Fruit fly (Drosophila melanogaster) whole organism, embryonic: ENCODE results near the gene p24-2.

Experiments
- ATbp ChIP-seq: fragments of 200-800 bp; sonication (Bioruptor generic); optimal IDR thresholded peaks from 2 replicates; lab custom pipeline; 2017; ENCODE audit warnings: missing biosample characterization, mild to moderate bottlenecking, missing genetic modification characterization, missing genetic modification reagents
- CG10462 ChIP-seq: fragments of 200-800 bp; sonication (Bioruptor generic); optimal IDR thresholded peaks from 2 replicates; lab custom pipeline; 2016; ENCODE audit warnings: missing biosample characterization, missing genetic modification characterization
- CG10979 ChIP-seq: fragments of 200-800 bp; sonication (Bioruptor generic); optimal IDR thresholded peaks from 2 replicates; lab custom pipeline; 2018; ENCODE audit warnings: missing biosample characterization, mild to moderate bottlenecking, missing genetic modification characterization, moderate library complexity
- CG12236 ChIP-seq: fragments of 200-800 bp; sonication (Bioruptor generic); optimal IDR thresholded peaks from 2 replicates; lab custom pipeline; 2016; ENCODE audit warnings: missing biosample characterization, missing genetic modification characterization
- CG13296 ChIP-seq: fragments of 200-800 bp; sonication (Bioruptor generic); optimal IDR thresholded peaks from 3 replicates; lab custom pipeline; 2018; ENCODE audit warnings: missing biosample characterization, mild to moderate bottlenecking, missing genetic modification characterization
- CG14710 ChIP-seq: fragments of 200-800 bp; sonication (Bioruptor generic); optimal IDR thresholded peaks from 3 replicates; lab custom pipeline; 2019; ENCODE audit warnings: missing biosample characterization, mild to moderate bottlenecking, missing genetic modification characterization, moderate library complexity
- CG1529 ChIP-seq: fragments of 200-800 bp; sonication (Bioruptor generic); optimal IDR thresholded peaks from 3 replicates; lab custom pipeline; 2018; ENCODE audit warnings: missing biosample characterization, missing genetic modification characterization
- CG17568 ChIP-seq: fragments of 200-800 bp; sonication (Bioruptor generic); optimal IDR thresholded peaks from 2 replicates; lab custom pipeline; 2018; ENCODE audit warnings: missing biosample characterization, mild to moderate bottlenecking, missing genetic modification characterization, moderate library complexity
- CG17829 ChIP-seq: fragments of 200-800 bp; optimal IDR thresholded peaks from 2 replicates; lab custom pipeline; 2019; ENCODE audit warnings: missing biosample characterization, mild to moderate bottlenecking, missing genetic modification characterization, moderate library complexity
- CG2120 ChIP-seq: fragments of 200-800 bp; sonication (Bioruptor generic); optimal IDR thresholded peaks from 3 replicates; lab custom pipeline; 2016; ENCODE audit warnings: missing biosample characterization, missing genetic modification characterization
- CG31388 ChIP-seq: fragments of 200-800 bp; sonication (Bioruptor generic); optimal IDR thresholded peaks from 2 replicates; lab custom pipeline; 2016; ENCODE audit warnings: missing biosample characterization, missing genetic modification characterization
- CG4617 ChIP-seq: fragments of 200-800 bp; sonication (Bioruptor generic); optimal IDR thresholded peaks from 3 replicates; lab custom pipeline; 2016; ENCODE audit warnings: missing biosample characterization, missing genetic modification characterization, borderline replicate concordance
- CG6254 ChIP-seq: fragments of 200-800 bp; sonication (Bioruptor generic); optimal IDR thresholded peaks from 3 replicates; lab custom pipeline; 2017; ENCODE audit warnings: mild to moderate bottlenecking, missing biosample characterization, missing genetic modification reagents, missing genetic modification characterization
- CG6683 ChIP-seq: fragments of 200-800 bp; sonication (Bioruptor generic); optimal IDR thresholded peaks from 2 replicates; lab custom pipeline; 2017; ENCODE audit warnings: missing biosample characterization, mild to moderate bottlenecking, missing genetic modification characterization, missing genetic modification reagents
- CG7928 ChIP-seq: fragments of 200-800 bp; sonication (Bioruptor generic); optimal IDR thresholded peaks from 2 replicates; lab custom pipeline; 2017; ENCODE audit warnings: missing biosample characterization, mild to moderate bottlenecking, missing genetic modification characterization
- CG8089 ChIP-seq: fragments of 200-800 bp; sonication (Bioruptor generic); optimal IDR thresholded peaks from 3 replicates; lab custom pipeline; 2016; ENCODE audit warnings: missing biosample characterization, missing genetic modification characterization
- Dll ChIP-seq: fragments of 200-800 bp; sonication (Bioruptor generic); IDR thresholded peaks from 4 replicates; pipeline ENCODE4 v1.3.6; 2022; ENCODE audit warnings: missing biosample characterization, missing genetic modification characterization; ENCODE audit not compliant: partially characterized antibody
- Ets97D ChIP-seq: fragments of 200-800 bp; sonication (Bioruptor generic); optimal IDR thresholded peaks from 3 replicates; lab custom pipeline; 2016; ENCODE audit warnings: missing biosample characterization, missing genetic modification characterization
- Fer1 ChIP-seq: fragments of 200-800 bp; sonication (Bioruptor generic); optimal IDR thresholded peaks from 2 replicates; lab custom pipeline; 2017; ENCODE audit warnings: missing biosample characterization, mild to moderate bottlenecking, missing genetic modification characterization
- Gug ChIP-seq: fragments of 200-800 bp; sonication (Bioruptor generic); IDR thresholded peaks from 4 replicates; pipeline ENCODE4 v1.3.6; 2022; ENCODE audit warnings: missing biosample characterization, missing genetic modification characterization
- HHEX ChIP-seq: fragments of 200-800 bp; sonication (Bioruptor generic); optimal IDR thresholded peaks from 3 replicates; lab custom pipeline; 2017; ENCODE audit warnings: missing biosample characterization, mild to moderate bottlenecking, missing genetic modification characterization, missing genetic modification reagents
- HLH4C ChIP-seq: fragments of 200-800 bp; sonication (Bioruptor generic); IDR thresholded peaks from 3 replicates; pipeline ENCODE4 v1.3.6; 2022; ENCODE audit warnings: missing biosample characterization, missing genetic modification characterization; ENCODE audit not compliant: partially characterized antibody
- Lhr ChIP-seq: fragments of 200-800 bp; sonication (Bioruptor generic); optimal IDR thresholded peaks from 3 replicates; lab custom pipeline; 2017; ENCODE audit warnings: mild to moderate bottlenecking, missing biosample characterization, missing genetic modification reagents, missing genetic modification characterization
- MTF-1 ChIP-seq: fragments of 200-800 bp; sonication (Bioruptor generic); optimal IDR thresholded peaks from 2 replicates; lab custom pipeline; 2018; ENCODE audit warnings: missing biosample characterization, mild to moderate bottlenecking, missing genetic modification characterization, borderline replicate concordance
- Max ChIP-seq: fragments of 200-800 bp; sonication (Bioruptor generic); optimal IDR thresholded peaks from 2 replicates; lab custom pipeline; 2016; ENCODE audit warnings: missing biosample characterization, mild to moderate bottlenecking, missing genetic modification characterization
- Meics ChIP-seq: fragments of 200-800 bp; sonication (Bioruptor generic); optimal IDR thresholded peaks from 2 replicates; lab custom pipeline; 2017; ENCODE audit warnings: missing biosample characterization, mild to moderate bottlenecking, missing genetic modification characterization
- Ptx1 ChIP-seq: fragments of 200-800 bp; sonication (Bioruptor generic); IDR thresholded peaks from 2 replicates; pipeline ENCODE4 v1.3.6; 2022; ENCODE audit warnings: missing biosample characterization, missing genetic modification characterization
- Trl ChIP-seq, 3 experiments: fragments of >200 bp in 2 of 3; fragments of 200-800 bp in 1 of 3; sonication (Bioruptor generic) in 1 of 3; optimal IDR thresholded peaks; 2 replicates in 1 of 3; 3 replicates in 2 of 3; lab custom pipeline; 2016 to 2017; ENCODE audit warnings: missing biosample characterization in 1 of 3, missing genetic modification characterization in 1 of 3
- Vsx1 ChIP-seq: fragments of 200-800 bp; sonication (Bioruptor generic); optimal IDR thresholded peaks from 2 replicates; lab custom pipeline; 2017; ENCODE audit warnings: missing biosample characterization, mild to moderate bottlenecking, missing genetic modification characterization, missing genetic modification reagents
- cad ChIP-seq: fragments of >200 bp; optimal IDR thresholded peaks from 2 replicates; lab custom pipeline; 2017; ENCODE audit warnings: missing biosample characterization, missing genetic modification characterization
- caup ChIP-seq: fragments of 200-800 bp; sonication (Bioruptor generic); optimal IDR thresholded peaks from 3 replicates; lab custom pipeline; 2017; ENCODE audit warnings: missing biosample characterization, mild to moderate bottlenecking, missing genetic modification characterization, moderate library complexity; ENCODE audit not compliant: severe bottlenecking
- corto ChIP-seq: fragments of 200-800 bp; sonication (Bioruptor generic); optimal IDR thresholded peaks from 2 replicates; lab custom pipeline; 2016; ENCODE audit warnings: missing biosample characterization, mild to moderate bottlenecking, missing genetic modification characterization, moderate library complexity
- dpn ChIP-seq, 2 experiments: fragments of 200-800 bp; sonication (Bioruptor generic); optimal IDR thresholded peaks; 3 replicates each; lab custom pipeline; 2016; ENCODE audit warnings: missing biosample characterization in 2 of 2, missing genetic modification characterization in 2 of 2
- emc ChIP-seq: fragments of 200-800 bp; sonication (Bioruptor generic); optimal IDR thresholded peaks from 2 replicates; lab custom pipeline; 2016; ENCODE audit warnings: missing biosample characterization, missing genetic modification characterization
- exex ChIP-seq: fragments of 200-800 bp; sonication (Bioruptor generic); optimal IDR thresholded peaks from 4 replicates; lab custom pipeline; 2018; ENCODE audit warnings: missing biosample characterization, mild to moderate bottlenecking, missing genetic modification characterization, moderate library complexity
- gcm2 ChIP-seq: fragments of 200-800 bp; sonication (Bioruptor generic); optimal IDR thresholded peaks from 2 replicates; lab custom pipeline; 2016; ENCODE audit warnings: missing biosample characterization, missing genetic modification characterization
- grau ChIP-seq: fragments of 200-800 bp; optimal IDR thresholded peaks from 3 replicates; lab custom pipeline; 2019; ENCODE audit warnings: missing biosample characterization, mild to moderate bottlenecking, missing genetic modification characterization, moderate library complexity
- ham ChIP-seq: fragments of 200-800 bp; sonication (Bioruptor generic); IDR thresholded peaks from 2 replicates; pipeline ENCODE4 v1.3.6; 2022; ENCODE audit warnings: missing biosample characterization, missing genetic modification characterization
- hkb ChIP-seq, 2 experiments: fragments of 200-800 bp in 1 of 2; fragments of >200 bp in 1 of 2; sonication (Bioruptor generic) in 1 of 2; IDR thresholded peaks in 1 of 2; optimal IDR thresholded peaks in 1 of 2; 2 replicates each; pipeline versions ENCODE4 v1.3.6 to Lab custom; 2017 to 2022; ENCODE audit warnings: missing biosample characterization in 1 of 2, missing genetic modification characterization in 1 of 2
- jumu ChIP-seq: fragments of 200-800 bp; sonication (Bioruptor generic); optimal IDR thresholded peaks from 3 replicates; lab custom pipeline; 2016; ENCODE audit warnings: missing biosample characterization, missing genetic modification characterization
- mld ChIP-seq: fragments of 200-800 bp; sonication (Bioruptor generic); IDR thresholded peaks from 3 replicates; pipeline ENCODE4 v1.3.6; 2022; ENCODE audit warnings: missing biosample characterization, missing genetic modification characterization; ENCODE audit not compliant: partially characterized antibody
- nerfin-1 ChIP-seq: fragments of 200-800 bp; sonication (Bioruptor generic); optimal IDR thresholded peaks from 3 replicates; lab custom pipeline; 2019; ENCODE audit warnings: missing biosample characterization, mild to moderate bottlenecking, missing genetic modification characterization, moderate library complexity
- oc ChIP-seq: fragments of 200-800 bp; sonication (Bioruptor generic); optimal IDR thresholded peaks from 2 replicates; lab custom pipeline; 2018; ENCODE audit warnings: missing biosample characterization, mild to moderate bottlenecking, missing genetic modification characterization, moderate library complexity
- run ChIP-seq: fragments of 200-800 bp; sonication (Bioruptor generic); optimal IDR thresholded peaks from 3 replicates; lab custom pipeline; 2018; ENCODE audit warnings: missing biosample characterization, mild to moderate bottlenecking, missing genetic modification characterization
- sc ChIP-seq, 3 experiments: fragments of >200 bp in 2 of 3; fragments of 200-800 bp in 1 of 3; sonication (Bioruptor generic) in 1 of 3; optimal IDR thresholded peaks; 2 replicates in 2 of 3; 3 replicates in 1 of 3; lab custom pipeline; 2017; ENCODE audit warnings: mild to moderate bottlenecking in 1 of 3, missing biosample characterization in 1 of 3, missing genetic modification characterization in 1 of 3, missing genetic modification reagents in 1 of 3
- schlank ChIP-seq: fragments of 200-800 bp; sonication (Bioruptor generic); optimal IDR thresholded peaks from 2 replicates; lab custom pipeline; 2018; ENCODE audit warnings: missing biosample characterization, mild to moderate bottlenecking, missing genetic modification characterization
- sima ChIP-seq: fragments of 200-800 bp; sonication (Bioruptor generic); optimal IDR thresholded peaks from 2 replicates; lab custom pipeline; 2016; ENCODE audit warnings: missing biosample characterization, missing genetic modification characterization
- usp ChIP-seq: fragments of >200 bp; optimal IDR thresholded peaks from 2 replicates; lab custom pipeline; 2017; ENCODE audit warnings: missing biosample characterization, missing genetic modification characterization

p24-2 gene

DNA sequence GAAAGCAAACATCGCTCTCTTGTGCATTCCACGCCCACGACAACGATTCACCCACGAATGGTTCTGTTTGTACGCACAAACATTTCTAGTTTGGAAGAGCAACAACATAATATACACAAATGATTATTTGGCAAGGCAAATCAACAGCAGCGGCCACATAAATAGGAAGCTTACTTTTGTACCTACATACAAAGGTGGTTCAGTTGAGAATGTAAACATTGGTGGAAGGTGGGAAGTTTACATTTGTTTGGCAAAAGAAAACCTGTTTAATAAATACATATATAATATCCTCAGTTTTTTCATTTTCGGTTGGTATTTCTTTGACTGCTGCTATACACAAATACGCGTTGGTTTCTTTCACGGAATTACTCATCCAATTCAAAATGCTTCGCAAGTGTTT, 10.0 kb upstream of the p24-2 start (continued):
- peak; percentile 80 for TF ChIP-seq CG8089
- peak; percentile 51 for TF ChIP-seq CG4617 (GFP tag; lab: Kevin White, UChicago)
- TF ChIP-seq oc (tag; lab: Kevin White, UChicago), result peak; percentile 89
- TF ChIP-seq CG10462 (GFP tag; lab: Kevin White, UChicago), result peak; percentile 70
- peak; percentile 59 for TF ChIP-seq CG31388
- no peak for TF ChIP-seq HLH4C
- peak; percentile 76 for TF ChIP-seq jumu (GFP tag; lab: Kevin White, UChicago)
- TF ChIP-seq sima (GFP tag; lab: Kevin White, UChicago), result peak; percentile 67
- TF ChIP-seq HHEX, result peak; percentile 88
- TF ChIP-seq dpn (GFP tag; optimal IDR thresholded peaks at IDR 0.05; lab: Kevin White, UChicago), result peak; percentile 84 to 87
- no peak for TF ChIP-seq mld
- TF ChIP-seq Max (GFP tag; lab: Kevin White, UChicago), result peak; percentile 83
- TF ChIP-seq CG6254, result peak; percentile 85
- peak; percentile 91 for TF ChIP-seq Fer1 (GFP tag; lab: Kevin White, UChicago)
- TF ChIP-seq usp (GFP tag; lab: Kevin White, UChicago), result no peak
- peak; percentile 87 for TF ChIP-seq run (tag; lab: Kevin White, UChicago)
- TF ChIP-seq ATbp, result peak; percentile 89
- TF ChIP-seq Vsx1 (GFP tag; lab: Kevin White, UChicago), result peak; percentile 81
- TF ChIP-seq Ptx1 (GFP tag; lab: Robert Waterston, UW), result no peak
- TF ChIP-seq Gug (GFP tag; lab: Robert Waterston, UW), result peak; percentile 77
- no peak for TF ChIP-seq sc (optimal IDR thresholded peaks at IDR 0.05; lab: Kevin White, UChicago)
- peak; percentile 79 for TF ChIP-seq sc (GFP tag; optimal IDR thresholded peaks at IDR 0.05; lab: Kevin White, UChicago)
- TF ChIP-seq Ets97D (GFP tag; lab: Kevin White, UChicago), result peak; percentile 69
- TF ChIP-seq Dll (GFP tag; lab: Robert Waterston, UW), result no peak
- peak; percentile 57 for TF ChIP-seq CG7928 (GFP tag; lab: Kevin White, UChicago)
- TF ChIP-seq CG2120 (GFP tag; lab: Kevin White, UChicago), result peak; percentile 91
- peak; percentile 93 for TF ChIP-seq CG17568 (GFP tag; lab: Kevin White, UChicago)
- TF ChIP-seq cad (GFP tag; lab: Kevin White, UChicago), result no peak
- peak; percentile 91 for TF ChIP-seq grau (tag; lab: Kevin White, UChicago)
- TF ChIP-seq CG6683 (GFP tag; lab: Kevin White, UChicago), result peak; percentile 74
- TF ChIP-seq corto (GFP tag; lab: Kevin White, UChicago), result no peak
- TF ChIP-seq CG1529 (GFP tag; lab: Kevin White, UChicago), result peak; percentile 85
- TF ChIP-seq CG14710 (tag; lab: Kevin White, UChicago), result peak; percentile 82
- peak; percentile 78 for TF ChIP-seq MTF-1 (GFP tag; lab: Kevin White, UChicago)
- no peak for TF ChIP-seq ham (GFP tag; lab: Robert Waterston, UW)
- peak; percentile 55 for TF ChIP-seq emc (GFP tag; lab: Kevin White, UChicago)
- TF ChIP-seq caup, result peak; percentile 87
- peak; percentile 82 for TF ChIP-seq schlank (tag; lab: Kevin White, UChicago)
- TF ChIP-seq CG10979, result peak; percentile 84
- TF ChIP-seq exex (tag; lab: Kevin White, UChicago), result peak; percentile 65
- peak; percentile 74 for TF ChIP-seq CG12236 (GFP tag; lab: Kevin White, UChicago)
- peak; percentile 87 for TF ChIP-seq CG13296 (GFP tag; lab: Kevin White, UChicago)
- TF ChIP-seq gcm2, result peak; percentile 85
- TF ChIP-seq CG17829 (tag; lab: Kevin White, UChicago), result peak; percentile 86
- TF ChIP-seq nerfin-1 (tag; lab: Kevin White, UChicago), result peak; percentile 77
- TF ChIP-seq Meics (GFP tag; lab: Kevin White, UChicago), result peak; percentile 89
- no peak for TF ChIP-seq hkb (optimal IDR thresholded peaks at IDR 0.05; lab: Kevin White, UChicago)
- TF ChIP-seq hkb (GFP tag; IDR thresholded peaks at IDR 0.05; lab: Robert Waterston, UW), result no peak
- TF ChIP-seq Trl (optimal IDR thresholded peaks at IDR 0.05; lab: Kevin White, UChicago), result no peak
- TF ChIP-seq Trl (GFP tag; optimal IDR thresholded peaks at IDR 0.05; lab: Kevin White, UChicago), result peak; percentile 81
- peak; percentile 57 for TF ChIP-seq Lhr (GFP tag; lab: Kevin White, UChicago)
